Fruit fly (Drosophila melanogaster) S2 (cell line): ENCODE measurements around the gene Mnn1.

Experiments used
- CG8478 ChIP-seq: fragments of >200 bp; optimal IDR thresholded peaks from 2 replicates; lab custom pipeline; 2018
- CTCF ChIP-seq, 2 experiments: fragments of >200 bp; optimal IDR thresholded peaks; 2 replicates each; lab custom pipeline; 2018

dm6 chr2L:7043039-7043905 is 12.8 kb upstream of the Mnn1 start:
- TF ChIP-seq CG8478 = no peak
- TF ChIP-seq CTCF (optimal IDR thresholded peaks at IDR 0.05; lab: Kevin White, UChicago) = peak in 1 of 2 experiments; percentile 5
